Comparison of ENCODE assay signal across 3 worm cellular contexts in the genomic region with DNA sequence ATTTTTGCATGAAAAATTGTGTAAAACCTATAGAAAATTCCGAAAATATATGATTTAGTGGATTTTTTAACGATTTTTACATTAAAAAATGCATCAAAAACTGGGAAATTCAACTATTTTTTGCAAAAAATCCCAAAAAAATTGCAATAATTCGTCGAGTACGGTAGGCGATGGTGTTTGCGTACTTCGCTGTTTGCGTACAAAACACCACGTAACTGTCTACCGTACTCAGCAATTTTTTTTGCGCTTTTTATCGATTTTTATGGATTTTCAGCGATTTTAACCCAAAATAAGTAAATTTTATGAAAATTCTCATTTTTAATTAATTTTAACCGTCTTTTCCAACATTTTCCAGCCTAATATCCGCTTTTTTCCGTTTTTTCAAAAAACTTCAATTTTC.
A peak's percentile ranks its signal among the peaks of the same experiment; 100 is the strongest.
TF ChIP-seq lines count a peak whose summit lies in the region.

No protein-coding gene starts in this region.

TF ChIP-seq in whole organism, L1 larva, 84 proteins besides CTCF, POLR2A, EP300 and RAD21:
- TF ChIP-seq lsy-2 (tag; optimal IDR thresholded peaks at IDR 0.05; lab: Kevin White, UChicago) (peak; percentile 49 to 63), Y116A8C.19 (tag; optimal IDR thresholded peaks at IDR 0.05; lab: Kevin White, UChicago; ENCODE audit: borderline replicate concordance) (no peak), pag-3 (tag; optimal IDR thresholded peaks at IDR 0.05; lab: Kevin White, UChicago; ENCODE audit: borderline replicate concordance, insufficient read depth) (no peak), ceh-88 (GFP tag; IDR thresholded peaks at IDR 0.05; lab: Robert Waterston, UW) (no peak), snpc-4 (tag; optimal IDR thresholded peaks at IDR 0.05; lab: Kevin White, UChicago) (no peak), nhr-77 (tag; optimal IDR thresholded peaks at IDR 0.05; lab: Kevin White, UChicago) (no peak), unc-30 (tag; optimal IDR thresholded peaks at IDR 0.05; lab: Kevin White, UChicago) (no peak), egl-27 (tag; optimal IDR thresholded peaks at IDR 0.05; lab: Kevin White, UChicago) (no peak), C16A3.4 (tag; optimal IDR thresholded peaks at IDR 0.05; lab: Kevin White, UChicago) (no peak), mef-2 (tag; optimal IDR thresholded peaks at IDR 0.05; lab: Kevin White, UChicago) (no peak), aha-1 (tag; optimal IDR thresholded peaks at IDR 0.05; lab: Kevin White, UChicago) (no peak), aly-2 (tag; optimal IDR thresholded peaks at IDR 0.05; lab: Kevin White, UChicago) (no peak), fos-1 (tag; optimal IDR thresholded peaks at IDR 0.05; lab: Kevin White, UChicago) (no peak), irx-1 (tag; optimal IDR thresholded peaks at IDR 0.05; lab: Kevin White, UChicago) (no peak), grh-1 (GFP tag; IDR thresholded peaks at IDR 0.05; lab: Robert Waterston, UW) (no peak), efl-1 (optimal IDR thresholded peaks at IDR 0.05; lab: Kevin White, UChicago) (no peak), efl-1 (GFP tag; optimal IDR thresholded peaks at IDR 0.05 in 1 of 2; lab: Kevin White, UChicago) (no peak), F16B12.6 (tag; optimal IDR thresholded peaks at IDR 0.05; lab: Kevin White, UChicago) (peak; percentile 14), vab-15 (tag; optimal IDR thresholded peaks at IDR 0.05; lab: Kevin White, UChicago) (no peak)

TF ChIP-seq in whole organism, mixed stage, embryonic, 35 proteins besides CTCF, POLR2A, EP300 and RAD21:
- TF ChIP-seq mab-5 (tag; optimal IDR thresholded peaks at IDR 0.05; lab: Kevin White, UChicago) (no peak), M03D4.4 (tag; optimal IDR thresholded peaks at IDR 0.05; lab: Kevin White, UChicago) (no peak), nhr-12 (tag; optimal IDR thresholded peaks at IDR 0.05; lab: Kevin White, UChicago) (no peak), lsy-2 (tag; optimal IDR thresholded peaks at IDR 0.05; lab: Kevin White, UChicago) (peak; percentile 86), cnd-1 (tag; optimal IDR thresholded peaks at IDR 0.05; lab: Kevin White, UChicago) (no peak)

TF ChIP-seq in whole organism, young adult, 124 proteins besides CTCF, POLR2A, EP300 and RAD21:
- TF ChIP-seq D2030.7 (GFP tag; IDR thresholded peaks at IDR 0.05; lab: Robert Waterston, UW) (peak; percentile 50; the same call in 1 of the 2 replicates), lsl-1 (GFP tag; optimal IDR thresholded peaks at IDR 0.05; lab: Kevin White, UChicago) (peak; percentile 87), Y67H2A.10 (GFP tag; conservative IDR thresholded peaks at IDR 0.05; lab: Robert Waterston, UW) (no peak), B0261.1 (tag; optimal IDR thresholded peaks at IDR 0.05; lab: Kevin White, UChicago) (no peak), athp-1 (tag; optimal IDR thresholded peaks at IDR 0.05; lab: Kevin White, UChicago) (no peak), C17E4.6 (GFP tag; IDR thresholded peaks at IDR 0.05; lab: Robert Waterston, UW) (no peak), zfh-2 (GFP tag; conservative IDR thresholded peaks at IDR 0.05; lab: Robert Waterston, UW) (no peak), rcor-1 (GFP tag; IDR thresholded peaks at IDR 0.05; lab: Robert Waterston, UW) (no peak), die-1 (tag; optimal IDR thresholded peaks at IDR 0.05; lab: Kevin White, UChicago) (no peak)
